Worm (Caenorhabditis elegans) whole organism, midembryonic: ENCODE data around the gene msp-81.

Source experiments
- flt-1 ChIP-seq: fragments of 200-800 bp; sonication (Bioruptor generic); IDR thresholded peaks from 2 replicates; pipeline ENCODE4 v1.3.6; 2022; ENCODE audit warnings: missing genetic modification characterization, missing compliant biosample characterization
- ztf-23 ChIP-seq: fragments of 200-800 bp; sonication (Bioruptor generic); IDR thresholded peaks from 2 replicates; pipeline ENCODE4 v1.3.6; 2022; ENCODE audit warnings: missing genetic modification reagents, missing genetic modification characterization, missing compliant biosample characterization

DNA sequence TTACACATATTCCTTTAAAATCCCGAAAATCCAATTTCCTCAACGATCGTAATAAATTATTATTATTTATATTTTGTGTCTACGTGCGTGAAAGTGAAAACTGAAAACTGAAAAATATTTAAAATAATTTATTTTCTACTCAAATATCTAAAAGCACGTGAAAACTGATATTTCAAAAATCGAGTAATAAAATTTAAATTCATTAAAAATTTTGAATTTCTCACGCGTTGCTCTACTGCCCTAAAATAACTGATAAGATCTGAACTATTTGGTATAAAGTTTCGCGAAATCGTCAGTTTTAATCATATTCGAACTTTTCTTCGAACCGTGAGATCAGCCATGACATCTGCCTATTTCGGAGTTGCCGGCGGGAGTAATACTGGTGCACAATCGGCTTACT lies 16.0 kb upstream of the msp-81 start, which contains the start of gene ssq-1:
- TF ChIP-seq ztf-23 (GFP tag; lab: Robert Waterston, UW) (no peak), flt-1 (no peak)
